Worm (Caenorhabditis elegans): ENCODE measurements around the gene bath-9.

Gene bath-9

ce11 chrII:3340251-3340650 is 36.6 kb upstream of the bath-9 start, which contains the start of gene F14D2.5:
F14D2.5 (plus strand) TSS chrII:3340551.
- TF ChIP-seq fkh-8 (tag; optimal IDR thresholded peaks at IDR 0.05) (no peak), nhr-19 (GFP tag; conservative IDR thresholded peaks at IDR 0.05) (no peak), ztf-4 (tag; optimal IDR thresholded peaks at IDR 0.05) (no peak), fkh-10 (GFP tag; optimal IDR thresholded peaks at IDR 0.05) (no peak), ceh-88 (GFP tag; IDR thresholded peaks at IDR 0.05) (no peak), skn-1 (tag; optimal IDR thresholded peaks at IDR 0.05) (no peak), C04F5.9 (tag; optimal IDR thresholded peaks at IDR 0.05) (no peak), lin-14 (GFP tag; optimal IDR thresholded peaks at IDR 0.05) (no peak), ama-1 (optimal IDR thresholded peaks at IDR 0.05) (no peak), nhr-71 (tag; optimal IDR thresholded peaks at IDR 0.05) (no peak), ztf-11 (tag; optimal IDR thresholded peaks at IDR 0.05) (no peak), nhr-237 (tag; optimal IDR thresholded peaks at IDR 0.05) (no peak), nhr-28 (tag; optimal IDR thresholded peaks at IDR 0.05) (no peak), nhr-47 (tag; optimal IDR thresholded peaks at IDR 0.05) (no peak), lin-39 (tag; optimal IDR thresholded peaks at IDR 0.05) (no peak), ceh-90 (tag; optimal IDR thresholded peaks at IDR 0.05) (no peak)

DNA sequence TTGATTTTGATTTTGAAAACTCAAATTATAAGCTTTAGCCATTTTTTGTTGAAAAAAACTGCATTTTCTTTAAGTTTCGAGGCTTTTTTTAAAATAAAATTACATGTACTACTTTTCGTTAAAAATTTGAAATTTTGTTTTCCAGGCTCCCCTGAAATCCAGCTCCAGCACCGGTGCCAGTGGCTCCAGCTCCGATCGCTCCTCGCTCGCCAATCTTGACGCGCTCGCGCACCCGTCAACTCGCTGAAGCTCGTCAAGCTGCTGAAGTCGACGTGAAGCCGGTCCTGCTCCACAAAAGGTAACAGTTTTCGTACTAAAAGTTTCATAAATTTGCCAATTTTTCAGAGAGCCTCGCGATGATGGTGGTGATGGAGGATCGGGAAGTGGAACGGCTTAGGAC is 36.1 kb upstream of the bath-9 start:
- TF ChIP-seq ces-1 (GFP tag; optimal IDR thresholded peaks at IDR 0.05) (no peak), hlh-17 (GFP tag; optimal IDR thresholded peaks at IDR 0.05; ENCODE audit: borderline replicate concordance) (no peak), unc-62 (GFP tag; optimal IDR thresholded peaks at IDR 0.05) (no peak), irx-1 (tag; optimal IDR thresholded peaks at IDR 0.05) (no peak), pax-3 (tag; optimal IDR thresholded peaks at IDR 0.05) (no peak), mab-9 (GFP tag; IDR thresholded peaks at IDR 0.05) (no peak), ets-5 (GFP tag; IDR thresholded peaks at IDR 0.05) (no peak)

ce11 chrII:3341989-3342388 is 34.9 kb upstream of the bath-9 start, which contains the start of gene F14D2.11:
F14D2.11 (minus strand) TSS chrII:3342089.
- TF ChIP-seq lin-13 (GFP tag; optimal IDR thresholded peaks at IDR 0.05) (no peak), lin-35 (GFP tag; optimal IDR thresholded peaks at IDR 0.05) (no peak), dsc-1 (tag; optimal IDR thresholded peaks at IDR 0.05) (no peak), nhr-237 (tag; optimal IDR thresholded peaks at IDR 0.05) (no peak), mep-1 (tag; optimal IDR thresholded peaks at IDR 0.05) (no peak), aly-2 (tag; optimal IDR thresholded peaks at IDR 0.05) (no peak)

DNA sequence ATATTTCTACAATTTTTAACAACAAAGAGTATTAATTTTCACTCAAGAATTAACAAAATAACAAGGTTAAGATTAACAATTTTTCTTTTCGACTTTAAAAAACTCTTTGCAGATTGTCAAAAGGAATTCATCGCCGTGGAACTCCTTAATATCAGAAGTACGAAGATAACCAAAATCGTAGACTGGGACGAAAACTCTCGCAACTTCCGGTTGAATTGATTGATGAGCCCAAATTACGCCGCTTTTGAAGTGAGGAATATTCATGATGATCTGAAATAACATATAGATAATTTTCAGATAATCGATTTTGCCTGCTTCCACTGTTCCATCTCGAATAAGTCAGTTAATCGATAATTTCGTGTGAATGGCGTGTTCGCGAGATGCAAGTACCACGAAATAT is 33.2 kb upstream of the bath-9 start, which contains the start of gene F14D2.15:
F14D2.15 (minus strand) TSS at position 101 of the 400 bp plus-strand sequence.
- TF ChIP-seq snpc-4 (tag; optimal IDR thresholded peaks at IDR 0.05) (no peak), unc-130 (tag; optimal IDR thresholded peaks at IDR 0.05) (no peak), ceh-82 (tag; optimal IDR thresholded peaks at IDR 0.05) (no peak), mdl-1 (tag; optimal IDR thresholded peaks at IDR 0.05) (no peak), ztf-4 (tag; optimal IDR thresholded peaks at IDR 0.05) (no peak), ces-1 (GFP tag; optimal IDR thresholded peaks at IDR 0.05) (no peak), C04F5.9 (tag; optimal IDR thresholded peaks at IDR 0.05) (no peak), vab-15 (tag; optimal IDR thresholded peaks at IDR 0.05) (no peak), unc-62 (GFP tag; optimal IDR thresholded peaks at IDR 0.05) (no peak), efl-1 (optimal IDR thresholded peaks at IDR 0.05) (no peak), efl-1 (GFP tag; optimal IDR thresholded peaks at IDR 0.05 in 1 of 2) (no peak), nhr-90 (tag; optimal IDR thresholded peaks at IDR 0.05; ENCODE audit: poor library complexity) (no peak), nhr-12 (tag; optimal IDR thresholded peaks at IDR 0.05) (no peak), nhr-77 (tag; optimal IDR thresholded peaks at IDR 0.05) (no peak), elt-2 (tag; optimal IDR thresholded peaks at IDR 0.05) (no peak), nhr-71 (tag; optimal IDR thresholded peaks at IDR 0.05) (no peak), swsn-7 (tag; optimal IDR thresholded peaks at IDR 0.05) (no peak), lir-3 (tag; optimal IDR thresholded peaks at IDR 0.05; ENCODE audit: poor library complexity) (no peak), fos-1 (tag; optimal IDR thresholded peaks at IDR 0.05) (no peak)

Data from whole organism, L1 larva.